Fruit fly (Drosophila melanogaster) Kc167 (cell line): ENCODE measurements around the gene robo3.

ENCODE experiments used
- Myc ChIP-seq: fragments of >200 bp; optimal IDR thresholded peaks from 2 replicates; lab custom pipeline; 2017; ENCODE audit warnings: missing external identifiers
- Sin3A ChIP-seq: fragments of >200 bp; optimal IDR thresholded peaks from 2 replicates; lab custom pipeline; 2018; ENCODE audit warnings: missing external identifiers
- h ChIP-seq: fragments of >200 bp; optimal IDR thresholded peaks from 3 replicates; lab custom pipeline; 2018; ENCODE audit warnings: missing external identifiers
- insv ChIP-seq: fragments of >200 bp; optimal IDR thresholded peaks from 3 replicates; lab custom pipeline; 2018; ENCODE audit warnings: missing external identifiers
- psq ChIP-seq: fragments of >200 bp; optimal IDR thresholded peaks from 2 replicates; lab custom pipeline; 2017; ENCODE audit warnings: missing external identifiers
- ttk ChIP-seq: sonication (Bioruptor generic); optimal IDR thresholded peaks from 2 replicates; lab custom pipeline; 2017; ENCODE audit warnings: missing external identifiers

DNA sequence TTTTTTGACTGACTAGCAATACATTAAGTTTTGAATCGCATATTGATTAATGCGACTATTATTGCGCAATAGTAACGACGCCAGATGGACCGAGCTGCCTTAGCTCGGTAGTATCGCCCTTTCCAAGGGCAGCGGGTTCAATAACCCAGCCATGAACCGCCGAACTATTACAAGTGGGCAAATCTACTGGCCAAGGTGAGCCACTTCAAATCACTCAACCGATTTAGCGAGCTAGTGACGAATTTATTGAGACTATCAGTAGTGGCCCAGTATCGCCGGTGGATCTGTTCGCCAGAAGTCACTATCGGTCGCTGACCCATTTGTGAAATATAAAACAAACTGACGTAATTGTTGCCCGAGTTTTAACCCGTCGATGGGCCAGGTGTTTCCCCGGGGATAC, 37.7 kb upstream of the robo3 start:
- no peak for TF ChIP-seq insv (lab: Kevin White, UChicago)
- TF ChIP-seq psq = no peak
- TF ChIP-seq Myc (lab: Kevin White, UChicago) = no peak
- TF ChIP-seq h (lab: Kevin White, UChicago) = no peak
- TF ChIP-seq Sin3A (lab: Kevin White, UChicago) = no peak
- no peak for TF ChIP-seq ttk
